Worm (Caenorhabditis elegans) whole organism, L1 larva: ENCODE measurements around the gene sdz-18.

ENCODE experiments used
- efl-1 ChIP-seq, 4 experiments: fragments of 150-350 bp; optimal IDR thresholded peaks in 3 of 4; peaks in 1 of 4; 1 replicate in 1 of 4; 2 replicates in 3 of 4; lab custom pipeline; 2014; ENCODE audit warnings: missing biosample characterization in 2 of 4, missing genetic modification characterization in 2 of 4, missing genetic modification reagents in 2 of 4
- egl-27 ChIP-seq, 2 experiments: fragments of 150-350 bp in 1 of 2; sonication (generic microtip); optimal IDR thresholded peaks; 3 replicates each; lab custom pipeline; 2017 to 2018; ENCODE audit warnings: missing biosample characterization in 2 of 2, missing genetic modification characterization in 2 of 2, missing genetic modification reagents in 2 of 2
- mep-1 ChIP-seq: fragments of 150-350 bp; optimal IDR thresholded peaks from 2 replicates; lab custom pipeline; 2014; ENCODE audit warnings: missing biosample characterization, missing genetic modification characterization
- nhr-11 ChIP-seq: fragments of 150-350 bp; optimal IDR thresholded peaks from 2 replicates; lab custom pipeline; 2014; ENCODE audit warnings: missing biosample characterization, missing genetic modification characterization
- nhr-28 ChIP-seq: fragments of 150-350 bp; optimal IDR thresholded peaks from 2 replicates; lab custom pipeline; 2014; ENCODE audit warnings: missing biosample characterization, missing genetic modification characterization
- nhr-71 ChIP-seq: sonication (generic microtip); optimal IDR thresholded peaks from 2 replicates; lab custom pipeline; 2016; ENCODE audit warnings: mild to moderate bottlenecking, missing genetic modification characterization, moderate library complexity, missing compliant biosample characterization
- pax-3 ChIP-seq: fragments of 200-800 bp; sonication (Bioruptor generic); optimal IDR thresholded peaks from 2 replicates; lab custom pipeline; 2018; ENCODE audit warnings: mild to moderate bottlenecking, missing genetic modification characterization, moderate library complexity, missing compliant biosample characterization
- rnt-1 ChIP-seq: sonication (generic microtip); optimal IDR thresholded peaks from 2 replicates; lab custom pipeline; 2016; ENCODE audit warnings: mild to moderate bottlenecking, missing genetic modification characterization, moderate library complexity, missing compliant biosample characterization
- unc-130 ChIP-seq: fragments of 150-350 bp; optimal IDR thresholded peaks from 2 replicates; lab custom pipeline; 2017; ENCODE audit warnings: missing biosample characterization, missing genetic modification characterization, inconsistent platforms
- unc-62 ChIP-seq: fragments of 150-350 bp; optimal IDR thresholded peaks from 2 replicates; lab custom pipeline; 2014; ENCODE audit warnings: missing biosample characterization, missing genetic modification reagents, missing genetic modification characterization
- zag-1 ChIP-seq: fragments of 150-350 bp; optimal IDR thresholded peaks from 2 replicates; lab custom pipeline; 2014; ENCODE audit warnings: missing biosample characterization, missing genetic modification characterization

- TF ChIP-seq unc-62 (GFP tag; lab: Kevin White, UChicago) (no peak), zag-1 (tag; lab: Kevin White, UChicago) (no peak), rnt-1 (tag; lab: Kevin White, UChicago) (no peak), mep-1 (tag; lab: Kevin White, UChicago) (no peak), nhr-28 (tag; lab: Kevin White, UChicago) (no peak), efl-1 (optimal IDR thresholded peaks at IDR 0.05; lab: Kevin White, UChicago) (no peak), efl-1 (GFP tag; optimal IDR thresholded peaks at IDR 0.05 in 1 of 2; lab: Kevin White, UChicago) (no peak), egl-27 (tag; optimal IDR thresholded peaks at IDR 0.05; lab: Kevin White, UChicago) (no peak), nhr-11 (no peak), unc-130 (tag; lab: Kevin White, UChicago) (no peak), nhr-71 (tag; lab: Kevin White, UChicago) (no peak), pax-3 (no peak)
These were observed at the start of gene sdz-18 for ce11 chrII:1706385-1706784.
